Fruit fly (Drosophila melanogaster): ENCODE data around the gene m.

The m gene

DNA sequence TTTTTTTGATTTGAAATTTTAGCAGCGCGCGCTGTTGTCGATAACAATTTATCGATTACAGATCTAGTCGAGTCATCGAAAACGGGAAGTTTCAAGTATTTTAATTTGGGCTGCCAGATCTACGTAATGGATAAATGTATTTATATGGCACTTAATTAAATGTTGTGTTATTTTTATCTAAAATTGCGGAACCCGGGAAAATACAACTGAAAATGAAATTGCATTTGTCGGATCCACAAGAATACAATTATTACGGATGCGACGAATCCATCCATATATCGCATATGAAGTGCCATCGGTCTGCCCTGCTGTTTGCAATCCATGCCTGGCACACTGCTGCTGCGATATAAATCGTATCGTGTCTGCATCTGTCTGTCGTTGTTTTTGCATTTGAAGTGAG is 33.9 kb upstream of the m start, which contains the start of gene Tango10 (continued):
- no peak for TF ChIP-seq CG10321 (GFP tag; IDR thresholded peaks at IDR 0.05)
- no peak for TF ChIP-seq wdn (GFP tag; IDR thresholded peaks at IDR 0.05)
- no peak for TF ChIP-seq bigmax (GFP tag; optimal IDR thresholded peaks at IDR 0.05)
- no peak for TF ChIP-seq tll (GFP tag; optimal IDR thresholded peaks at IDR 0.05)
- TF ChIP-seq Fer3 (tag; optimal IDR thresholded peaks at IDR 0.05): peak; percentile 20
- TF ChIP-seq Ets97D (GFP tag; optimal IDR thresholded peaks at IDR 0.05): peak; percentile 66
- TF ChIP-seq ranshi (GFP tag; IDR thresholded peaks at IDR 0.05): peak; percentile 50; the same call in 1 of the 2 replicates
- TF ChIP-seq CG7745 (tag; optimal IDR thresholded peaks at IDR 0.05): no peak
- no peak for TF ChIP-seq yki (optimal IDR thresholded peaks at IDR 0.05)
- peak; percentile 75 for TF ChIP-seq CG12659 (GFP tag; optimal IDR thresholded peaks at IDR 0.05)
- TF ChIP-seq D (optimal IDR thresholded peaks at IDR 0.05): no peak
- TF ChIP-seq D (GFP tag; optimal IDR thresholded peaks at IDR 0.05): no peak
- peak; percentile 66 for TF ChIP-seq CG4404 (GFP tag; IDR thresholded peaks at IDR 0.05)
- TF ChIP-seq CG11723 (GFP tag; optimal IDR thresholded peaks at IDR 0.05): no peak
- no peak for TF ChIP-seq D19B (GFP tag; optimal IDR thresholded peaks at IDR 0.05)
- peak; percentile 61 for TF ChIP-seq HmgZ (tag; optimal IDR thresholded peaks at IDR 0.05)
- peak; percentile 20 for TF ChIP-seq CG34376 (GFP tag; optimal IDR thresholded peaks at IDR 0.05)
- peak; percentile 64 for TF ChIP-seq trem (tag; optimal IDR thresholded peaks at IDR 0.05)
- peak; percentile 23 for TF ChIP-seq onecut (GFP tag; IDR thresholded peaks at IDR 0.05)
- TF ChIP-seq Xrp1 (GFP tag; IDR thresholded peaks at IDR 0.05): peak; percentile 56; the same call in 1 of the 2 replicates
- no peak for TF ChIP-seq Doc2 (GFP tag; IDR thresholded peaks at IDR 0.05)
- no peak for TF ChIP-seq CG2875 (GFP tag; optimal IDR thresholded peaks at IDR 0.05)
- peak; percentile 18 for TF ChIP-seq lbe (GFP tag; optimal IDR thresholded peaks at IDR 0.05)
- peak; percentile 62 for TF ChIP-seq Blimp-1 (GFP tag; optimal IDR thresholded peaks at IDR 0.05)
- 0 out of 3 replicates have a peak, but pooled peaks have one; percentile 57 for TF ChIP-seq mld (GFP tag; IDR thresholded peaks at IDR 0.05; ENCODE audit: partially characterized antibody)
- TF ChIP-seq Sry-δ (GFP tag; optimal IDR thresholded peaks at IDR 0.05): peak; percentile 83
- TF ChIP-seq CG17186 (GFP tag; optimal IDR thresholded peaks at IDR 0.05): no peak
- TF ChIP-seq CG31441 (GFP tag; IDR thresholded peaks at IDR 0.05): no peak; the same call in 1 of the 2 replicates
- peak; percentile 58 for TF ChIP-seq HLH3B (GFP tag; IDR thresholded peaks at IDR 0.05)
- no peak for TF ChIP-seq Six4 (GFP tag; optimal IDR thresholded peaks at IDR 0.05)
- no peak for TF ChIP-seq CG3838 (GFP tag; optimal IDR thresholded peaks at IDR 0.05)
- TF ChIP-seq chn (GFP tag; optimal IDR thresholded peaks at IDR 0.05): peak; percentile 23
- TF ChIP-seq knrl (GFP tag; IDR thresholded peaks at IDR 0.05; ENCODE audit: partially characterized antibody): peak; percentile 86
- no peak for TF ChIP-seq CG2678 (tag; optimal IDR thresholded peaks at IDR 0.05)
- no peak for TF ChIP-seq B-H1 (GFP tag; IDR thresholded peaks at IDR 0.05)
- peak; percentile 7 for TF ChIP-seq trh (GFP tag; optimal IDR thresholded peaks at IDR 0.05)
- TF ChIP-seq NK7.1 (GFP tag; optimal IDR thresholded peaks at IDR 0.05): no peak
- peak; percentile 74 for TF ChIP-seq nerfin-2 (GFP tag; IDR thresholded peaks at IDR 0.05; ENCODE audit: partially characterized antibody)
- TF ChIP-seq CG4424 (GFP tag; optimal IDR thresholded peaks at IDR 0.05): peak; percentile 31
- peak; percentile 2 for TF ChIP-seq Atf-2 (GFP tag; optimal IDR thresholded peaks at IDR 0.05)
- peak; percentile 65 for TF ChIP-seq CG3847 (GFP tag; IDR thresholded peaks at IDR 0.05)
- TF ChIP-seq CG12236 (GFP tag; optimal IDR thresholded peaks at IDR 0.05): no peak
- no peak for TF ChIP-seq TFAM (GFP tag; optimal IDR thresholded peaks at IDR 0.05)
- TF ChIP-seq danr (GFP tag; IDR thresholded peaks at IDR 0.05): no peak
- no peak for TF ChIP-seq CG16863 (GFP tag; optimal IDR thresholded peaks at IDR 0.05)
- TF ChIP-seq ara (GFP tag; IDR thresholded peaks at IDR 0.05): peak; percentile 18; the same call in 1 of the 2 replicates
- peak; percentile 57 for TF ChIP-seq Hmr (GFP tag; optimal IDR thresholded peaks at IDR 0.05)
- TF ChIP-seq al (GFP tag; IDR thresholded peaks at IDR 0.05): peak; percentile 24; the same call in 1 of the 2 replicates
- no peak for TF ChIP-seq gcm (GFP tag; optimal IDR thresholded peaks at IDR 0.05)
- TF ChIP-seq Vsx1 (GFP tag; optimal IDR thresholded peaks at IDR 0.05): no peak
- peak; percentile 30 for TF ChIP-seq p53 (GFP tag; optimal IDR thresholded peaks at IDR 0.05)
- TF ChIP-seq B-H2 (GFP tag; optimal IDR thresholded peaks at IDR 0.05): no peak
